Fruit fly (Drosophila melanogaster) whole organism, embryonic: ENCODE data around the gene CG10959.
A peak's percentile ranks its signal among the peaks of the same experiment; 100 is the strongest.

ENCODE experiments used
- CG11456 ChIP-seq: fragments of 200-800 bp; sonication (Bioruptor generic); IDR thresholded peaks from 3 replicates; pipeline ENCODE4 v1.3.6; 2022; ENCODE audit warnings: missing biosample characterization, missing genetic modification characterization
- CG12155 ChIP-seq: fragments of 200-800 bp; sonication (Bioruptor generic); optimal IDR thresholded peaks from 3 replicates; lab custom pipeline; 2016; ENCODE audit warnings: missing biosample characterization, missing genetic modification characterization
- CG12236 ChIP-seq: fragments of 200-800 bp; sonication (Bioruptor generic); optimal IDR thresholded peaks from 2 replicates; lab custom pipeline; 2016; ENCODE audit warnings: missing biosample characterization, missing genetic modification characterization
- CG13287 ChIP-seq: fragments of 200-800 bp; sonication (Bioruptor generic); IDR thresholded peaks from 2 replicates; pipeline ENCODE4 v1.3.6; 2022; ENCODE audit warnings: missing biosample characterization, missing genetic modification characterization; ENCODE audit not compliant: partially characterized antibody
- CG14965 ChIP-seq: fragments of 200-800 bp; sonication (Bioruptor generic); optimal IDR thresholded peaks from 2 replicates; lab custom pipeline; 2016; ENCODE audit warnings: missing biosample characterization, missing genetic modification characterization, borderline replicate concordance
- CG17328 ChIP-seq: fragments of 200-800 bp; sonication (Bioruptor generic); IDR thresholded peaks from 2 replicates; pipeline ENCODE4 v1.3.6; 2022; ENCODE audit warnings: missing biosample characterization, missing genetic modification characterization
- CG17802 ChIP-seq: fragments of 200-800 bp; sonication (Bioruptor generic); optimal IDR thresholded peaks from 2 replicates; lab custom pipeline; 2018; ENCODE audit warnings: missing biosample characterization, mild to moderate bottlenecking, missing genetic modification characterization, moderate library complexity
- CG17829 ChIP-seq: fragments of 200-800 bp; optimal IDR thresholded peaks from 2 replicates; lab custom pipeline; 2019; ENCODE audit warnings: missing biosample characterization, mild to moderate bottlenecking, missing genetic modification characterization, moderate library complexity
- CG18599 ChIP-seq: fragments of 200-800 bp; sonication (Bioruptor generic); optimal IDR thresholded peaks from 3 replicates; lab custom pipeline; 2017; ENCODE audit warnings: missing biosample characterization, missing genetic modification characterization, mild to moderate bottlenecking, moderate library complexity, missing genetic modification reagents
- CG2202 ChIP-seq: fragments of 200-800 bp; sonication (Bioruptor generic); optimal IDR thresholded peaks from 2 replicates; lab custom pipeline; 2018; ENCODE audit warnings: missing biosample characterization, mild to moderate bottlenecking, missing genetic modification characterization
- CG31365 ChIP-seq: fragments of 200-800 bp; sonication (Bioruptor generic); optimal IDR thresholded peaks from 2 replicates; lab custom pipeline; 2018; ENCODE audit warnings: missing biosample characterization, mild to moderate bottlenecking, missing genetic modification characterization
- CG3163 ChIP-seq: fragments of 200-800 bp; sonication (Bioruptor generic); optimal IDR thresholded peaks from 3 replicates; lab custom pipeline; 2016; ENCODE audit warnings: missing biosample characterization, missing genetic modification characterization
- CG3726 ChIP-seq: fragments of 200-800 bp; sonication (Bioruptor generic); IDR thresholded peaks from 3 replicates; pipeline ENCODE4, ENCODE4 v1.3.6; 2022; ENCODE audit warnings: missing biosample characterization, missing genetic modification characterization
- CG3847 ChIP-seq: fragments of 200-800 bp; sonication (Bioruptor generic); IDR thresholded peaks from 2 replicates; pipeline ENCODE4 v1.3.6; 2022; ENCODE audit warnings: missing biosample characterization, missing genetic modification characterization
- CG42726 ChIP-seq: fragments of 200-800 bp; sonication (Bioruptor generic); IDR thresholded peaks from 2 replicates; pipeline ENCODE4 v1.3.6; 2022; ENCODE audit warnings: missing biosample characterization, missing genetic modification characterization; ENCODE audit not compliant: partially characterized antibody
- CG6254 ChIP-seq: fragments of 200-800 bp; sonication (Bioruptor generic); optimal IDR thresholded peaks from 3 replicates; lab custom pipeline; 2017; ENCODE audit warnings: mild to moderate bottlenecking, missing biosample characterization, missing genetic modification reagents, missing genetic modification characterization
- CG6765 ChIP-seq: fragments of 200-800 bp; sonication (Bioruptor generic); optimal IDR thresholded peaks from 3 replicates; lab custom pipeline; 2017; ENCODE audit warnings: missing biosample characterization, mild to moderate bottlenecking, missing genetic modification characterization
- CG7963 ChIP-seq: fragments of 200-800 bp; sonication (Bioruptor generic); IDR thresholded peaks from 3 replicates; pipeline ENCODE4 v1.3.6; 2022; ENCODE audit warnings: missing biosample characterization, missing genetic modification characterization; ENCODE audit not compliant: partially characterized antibody
- CHES-1-like ChIP-seq: fragments of 200-800 bp; sonication (Bioruptor generic); optimal IDR thresholded peaks from 2 replicates; lab custom pipeline; 2016; ENCODE audit warnings: missing biosample characterization, missing genetic modification characterization
- Camta ChIP-seq: fragments of 200-800 bp; sonication (Bioruptor generic); optimal IDR thresholded peaks from 2 replicates; lab custom pipeline; 2016; ENCODE audit warnings: missing biosample characterization, missing genetic modification characterization
- CkIIα-i1 ChIP-seq: fragments of 200-800 bp; sonication (Bioruptor generic); IDR thresholded peaks from 2 replicates; pipeline ENCODE4 v1.3.6; 2022; ENCODE audit warnings: missing biosample characterization, missing genetic modification characterization
- Eip74EF ChIP-seq, 2 experiments: fragments of 200-800 bp in 1 of 2; fragments of >200 bp in 1 of 2; sonication (Bioruptor generic) in 1 of 2; optimal IDR thresholded peaks; 2 replicates each; lab custom pipeline; 2017 to 2019; ENCODE audit warnings: missing biosample characterization in 2 of 2, missing genetic modification characterization in 2 of 2, mild to moderate bottlenecking in 1 of 2, moderate library complexity in 1 of 2
- PHDP ChIP-seq: fragments of 200-800 bp; sonication (Bioruptor generic); optimal IDR thresholded peaks from 3 replicates; lab custom pipeline; 2018; ENCODE audit warnings: missing biosample characterization, mild to moderate bottlenecking, missing genetic modification characterization, moderate library complexity
- Spps ChIP-seq: fragments of 200-800 bp; sonication (Bioruptor generic); optimal IDR thresholded peaks from 2 replicates; lab custom pipeline; 2018; ENCODE audit warnings: missing biosample characterization, mild to moderate bottlenecking, missing genetic modification characterization
- Sry-δ ChIP-seq: fragments of 200-800 bp; sonication (Bioruptor generic); optimal IDR thresholded peaks from 2 replicates; lab custom pipeline; 2016; ENCODE audit warnings: missing biosample characterization, missing genetic modification characterization
- Taf1 ChIP-seq: fragments of 200-800 bp; sonication (Bioruptor generic); IDR thresholded peaks from 2 replicates; pipeline ENCODE4 v1.3.6; 2022; ENCODE audit warnings: missing biosample characterization, missing genetic modification characterization
- Xbp1 ChIP-seq: fragments of 200-800 bp; sonication (Bioruptor generic); optimal IDR thresholded peaks from 3 replicates; lab custom pipeline; 2016; ENCODE audit warnings: missing biosample characterization, mild to moderate bottlenecking, missing genetic modification characterization
- YL-1 ChIP-seq: fragments of 200-800 bp; sonication (Bioruptor generic); optimal IDR thresholded peaks from 3 replicates; lab custom pipeline; 2017; ENCODE audit warnings: missing biosample characterization, mild to moderate bottlenecking, missing genetic modification characterization
- ab ChIP-seq: fragments of 200-800 bp; sonication (Bioruptor generic); optimal IDR thresholded peaks from 2 replicates; lab custom pipeline; 2016; ENCODE audit warnings: missing biosample characterization, missing genetic modification characterization
- aop ChIP-seq: fragments of 200-800 bp; sonication (Bioruptor generic); IDR thresholded peaks from 2 replicates; pipeline ENCODE4 v1.3.6; 2022; ENCODE audit warnings: missing biosample characterization, missing genetic modification characterization
- bcd ChIP-seq: fragments of 200-800 bp; sonication (Bioruptor generic); optimal IDR thresholded peaks from 2 replicates; lab custom pipeline; 2017; ENCODE audit warnings: missing biosample characterization, mild to moderate bottlenecking, missing genetic modification characterization
- crc ChIP-seq: fragments of 200-800 bp; sonication (Bioruptor generic); optimal IDR thresholded peaks from 2 replicates; lab custom pipeline; 2016; ENCODE audit warnings: missing biosample characterization, missing genetic modification characterization
- ems ChIP-seq: fragments of 200-800 bp; sonication (Bioruptor generic); optimal IDR thresholded peaks from 3 replicates; lab custom pipeline; 2016; ENCODE audit warnings: missing biosample characterization, missing genetic modification characterization
- fu2 ChIP-seq: fragments of 200-800 bp; sonication (Bioruptor generic); optimal IDR thresholded peaks from 2 replicates; lab custom pipeline; 2016; ENCODE audit warnings: missing biosample characterization, missing genetic modification characterization
- gcm2 ChIP-seq: fragments of 200-800 bp; sonication (Bioruptor generic); optimal IDR thresholded peaks from 2 replicates; lab custom pipeline; 2016; ENCODE audit warnings: missing biosample characterization, missing genetic modification characterization
- gem ChIP-seq: fragments of 200-800 bp; sonication (Bioruptor generic); optimal IDR thresholded peaks from 2 replicates; lab custom pipeline; 2019; ENCODE audit warnings: missing biosample characterization, mild to moderate bottlenecking, missing genetic modification characterization, moderate library complexity
- ham ChIP-seq: fragments of 200-800 bp; sonication (Bioruptor generic); IDR thresholded peaks from 2 replicates; pipeline ENCODE4 v1.3.6; 2022; ENCODE audit warnings: missing biosample characterization, missing genetic modification characterization
- jing ChIP-seq: fragments of 200-800 bp; sonication (Bioruptor generic); optimal IDR thresholded peaks from 2 replicates; lab custom pipeline; 2018; ENCODE audit warnings: missing biosample characterization, mild to moderate bottlenecking, missing genetic modification characterization
- nerfin-1 ChIP-seq: fragments of 200-800 bp; sonication (Bioruptor generic); optimal IDR thresholded peaks from 3 replicates; lab custom pipeline; 2019; ENCODE audit warnings: missing biosample characterization, mild to moderate bottlenecking, missing genetic modification characterization, moderate library complexity
- oc ChIP-seq: fragments of 200-800 bp; sonication (Bioruptor generic); optimal IDR thresholded peaks from 2 replicates; lab custom pipeline; 2018; ENCODE audit warnings: missing biosample characterization, mild to moderate bottlenecking, missing genetic modification characterization, moderate library complexity
- otp ChIP-seq: fragments of 200-800 bp; sonication (Bioruptor generic); IDR thresholded peaks from 3 replicates; pipeline ENCODE4, ENCODE4 v1.3.6; 2022; ENCODE audit warnings: missing biosample characterization, missing genetic modification characterization
- pan ChIP-seq, 4 experiments: fragments of >200 bp in 3 of 4; fragments of 200-800 bp in 1 of 4; sonication (Bioruptor generic) in 1 of 4; optimal IDR thresholded peaks in 3 of 4; IDR thresholded peaks in 1 of 4; 2 replicates each; pipeline versions ENCODE4 v1.3.6 to Lab custom; 2017 to 2022; ENCODE audit warnings: missing biosample characterization in 2 of 4, missing genetic modification characterization in 2 of 4, mixed read lengths in 1 of 4
- pum ChIP-seq: fragments of 200-800 bp; sonication (Bioruptor generic); optimal IDR thresholded peaks from 2 replicates; lab custom pipeline; 2016; ENCODE audit warnings: missing biosample characterization, missing genetic modification characterization
- scrt ChIP-seq: fragments of 200-800 bp; sonication (Bioruptor generic); optimal IDR thresholded peaks from 2 replicates; lab custom pipeline; 2018; ENCODE audit warnings: missing biosample characterization, mild to moderate bottlenecking, missing genetic modification characterization, moderate library complexity
- sens-2 ChIP-seq: fragments of 200-800 bp; sonication (Bioruptor generic); IDR thresholded peaks from 2 replicates; pipeline ENCODE4 v1.3.6; 2022; ENCODE audit warnings: missing biosample characterization, missing genetic modification characterization
- stwl ChIP-seq: fragments of 200-800 bp; sonication (Bioruptor generic); optimal IDR thresholded peaks from 3 replicates; lab custom pipeline; 2018; ENCODE audit warnings: missing biosample characterization, mild to moderate bottlenecking, missing genetic modification characterization, moderate library complexity
- toy ChIP-seq: fragments of 200-800 bp; sonication (Bioruptor generic); IDR thresholded peaks from 2 replicates; pipeline ENCODE4 v1.3.6; 2022; ENCODE audit warnings: missing biosample characterization, missing genetic modification characterization
- trh ChIP-seq: fragments of 200-800 bp; sonication (Bioruptor generic); optimal IDR thresholded peaks from 2 replicates; lab custom pipeline; 2016; ENCODE audit warnings: missing biosample characterization, missing genetic modification characterization
- vnd ChIP-seq: fragments of 200-800 bp; sonication (Bioruptor generic); IDR thresholded peaks from 3 replicates; pipeline ENCODE4 v1.3.6; 2022; ENCODE audit warnings: missing biosample characterization, missing genetic modification characterization; ENCODE audit not compliant: partially characterized antibody

CG10959 gene

dm6 chrX:8115717-8116311, 32.8 kb upstream of the CG10959 start, which contains the start of gene Gclc (continued):
- TF ChIP-seq Camta (GFP tag; lab: Kevin White, UChicago) (no peak), aop (GFP tag; lab: Robert Waterston, UW) (no peak), gem (tag; lab: Kevin White, UChicago) (no peak), CG6765 (no peak), Taf1 (GFP tag; lab: Robert Waterston, UW) (no peak), CG31365 (tag; lab: Kevin White, UChicago) (no peak), jing (GFP tag; lab: Kevin White, UChicago) (no peak), vnd (GFP tag; lab: Robert Waterston, UW) (no peak), ham (no peak), CG14965 (no peak), crc (GFP tag; lab: Kevin White, UChicago) (no peak), CG3163 (GFP tag; lab: Kevin White, UChicago) (no peak), scrt (GFP tag; lab: Kevin White, UChicago) (peak; percentile 47), Xbp1 (GFP tag; lab: Kevin White, UChicago) (no peak), CG12155 (no peak), Spps (tag; lab: Kevin White, UChicago) (no peak), CG6254 (GFP tag; lab: Kevin White, UChicago) (no peak), fu2 (GFP tag; lab: Kevin White, UChicago) (no peak), sens-2 (GFP tag; lab: Robert Waterston, UW) (no peak), bcd (GFP tag; lab: Kevin White, UChicago) (no peak), CG11456 (no peak), ab (GFP tag; lab: Kevin White, UChicago) (no peak), CkIIα-i1 (GFP tag; lab: Robert Waterston, UW) (no peak), CHES-1-like (GFP tag; lab: Kevin White, UChicago) (no peak), ems (GFP tag; lab: Kevin White, UChicago) (no peak), stwl (tag; lab: Kevin White, UChicago) (peak; percentile 86), CG12236 (GFP tag; lab: Kevin White, UChicago) (no peak), PHDP (tag; lab: Kevin White, UChicago) (no peak), CG3847 (GFP tag; lab: Robert Waterston, UW) (0 out of 2 replicates have a peak, but pooled peaks have one; percentile 30), CG17829 (tag; lab: Kevin White, UChicago) (no peak), toy (GFP tag; lab: Robert Waterston, UW) (no peak), CG17802 (tag; lab: Kevin White, UChicago) (no peak), CG13287 (peak; percentile 62), YL-1 (GFP tag; lab: Kevin White, UChicago) (no peak), Sry-δ (GFP tag; lab: Kevin White, UChicago) (peak; percentile 28), otp (no peak), trh (GFP tag; lab: Kevin White, UChicago) (no peak), CG2202 (tag; lab: Kevin White, UChicago) (no peak), gcm2 (GFP tag; lab: Kevin White, UChicago) (no peak), pum (GFP tag; lab: Kevin White, UChicago) (no peak), oc (tag; lab: Kevin White, UChicago) (no peak), nerfin-1 (tag; lab: Kevin White, UChicago) (no peak), CG3726 (GFP tag; lab: Robert Waterston, UW) (no peak), CG17328 (GFP tag; lab: Robert Waterston, UW) (no peak), CG7963 (GFP tag; lab: Robert Waterston, UW) (peak; percentile 10; the same call in 1 of the 3 replicates), pan (optimal IDR thresholded peaks at IDR 0.05; lab: Kevin White, UChicago) (no peak), pan (GFP tag; optimal IDR thresholded peaks at IDR 0.05 in 1 of 2, IDR thresholded peaks at IDR 0.05 in 1 of 2) (no peak), CG18599 (GFP tag; lab: Kevin White, UChicago) (no peak), Eip74EF (GFP tag; optimal IDR thresholded peaks at IDR 0.05; lab: Kevin White, UChicago) (peak in 1 of 2 experiments; percentile 1), CG42726 (no peak; the same call in 1 of the 2 replicates)
